Worm (Caenorhabditis elegans) whole organism, young adult: ENCODE results near the gene ZK154.4.
A peak's percentile ranks its signal among the peaks of the same experiment; 100 is the strongest.

Experiments used
- B0035.1 ChIP-seq: sonication (generic microtip); optimal IDR thresholded peaks from 2 replicates; lab custom pipeline; 2016; ENCODE audit warnings: missing genetic modification characterization, mild to moderate bottlenecking, missing compliant biosample characterization, missing genotype, missing genetic modification reagents
- B0336.3 ChIP-seq: fragments of 200-800 bp; sonication (Bioruptor generic); IDR thresholded peaks from 2 replicates; pipeline ENCODE4 v1.3.6; 2022; ENCODE audit warnings: missing genetic modification characterization, missing compliant biosample characterization
- C17E4.6 ChIP-seq: fragments of 200-800 bp; sonication (Bioruptor generic); IDR thresholded peaks from 2 replicates; pipeline ENCODE4 v1.3.6; 2022; ENCODE audit warnings: missing genetic modification reagents, missing genetic modification characterization, missing compliant biosample characterization
- F37B4.10 ChIP-seq: fragments of 200-800 bp; sonication (Bioruptor generic); IDR thresholded peaks from 2 replicates; pipeline ENCODE4 v1.3.6; 2022; ENCODE audit warnings: missing genetic modification characterization, missing compliant biosample characterization
- F49E8.2 ChIP-seq: sonication (generic microtip); optimal IDR thresholded peaks from 3 replicates; lab custom pipeline; 2017; ENCODE audit warnings: missing genetic modification characterization, mild to moderate bottlenecking, missing compliant biosample characterization, antibody characterized with exemption, moderate library complexity; ENCODE audit not compliant: insufficient read depth
- F52B5.7 ChIP-seq: sonication (generic microtip); optimal IDR thresholded peaks from 2 replicates; lab custom pipeline; 2016; ENCODE audit warnings: mild to moderate bottlenecking, missing genetic modification characterization, missing compliant biosample characterization
- F55B11.4 ChIP-seq: sonication (generic microtip); optimal IDR thresholded peaks from 2 replicates; lab custom pipeline; 2016; ENCODE audit warnings: missing compliant biosample characterization, missing genetic modification characterization, borderline replicate concordance; ENCODE audit not compliant: insufficient read depth
- F57C9.4 ChIP-seq: sonication (generic microtip); optimal IDR thresholded peaks from 2 replicates; lab custom pipeline; 2017; ENCODE audit warnings: mild to moderate bottlenecking, missing genetic modification characterization, missing compliant biosample characterization
- T07F8.4 ChIP-seq: sonication (generic microtip); optimal IDR thresholded peaks from 2 replicates; lab custom pipeline; 2016; ENCODE audit warnings: mild to moderate bottlenecking, missing genetic modification characterization, moderate library complexity, missing compliant biosample characterization
- Y67H2A.10 ChIP-seq: fragments of 200-800 bp; sonication (Bioruptor generic); conservative IDR thresholded peaks from 2 replicates; pipeline ENCODE4 v1.3.6; 2022; ENCODE audit warnings: missing genetic modification reagents, missing genetic modification characterization, missing compliant biosample characterization
- aptf-2 ChIP-seq: fragments of 200-800 bp; sonication (Bioruptor generic); conservative IDR thresholded peaks from 2 replicates; pipeline ENCODE4 v1.3.6; 2022; ENCODE audit warnings: missing genetic modification reagents, missing genetic modification characterization, missing compliant biosample characterization
- aptf-3 ChIP-seq: fragments of 200-800 bp; sonication (Bioruptor generic); IDR thresholded peaks from 2 replicates; pipeline ENCODE4 v1.3.6; 2022; ENCODE audit warnings: missing genetic modification characterization, missing compliant biosample characterization
- ceh-100 ChIP-seq: fragments of 200-800 bp; sonication (Bioruptor generic); IDR thresholded peaks from 2 replicates; pipeline ENCODE4 v1.3.6; 2022; ENCODE audit warnings: missing genetic modification reagents, missing genetic modification characterization, missing compliant biosample characterization
- ceh-79 ChIP-seq: sonication (generic microtip); optimal IDR thresholded peaks from 2 replicates; lab custom pipeline; 2017; ENCODE audit warnings: mild to moderate bottlenecking, missing genetic modification characterization, missing compliant biosample characterization
- ceh-91 ChIP-seq: fragments of 200-800 bp; sonication (Bioruptor generic); IDR thresholded peaks from 2 replicates; pipeline ENCODE4 v1.3.6; 2022; ENCODE audit warnings: missing genetic modification reagents, missing genetic modification characterization, missing compliant biosample characterization
- dox-1 ChIP-seq: fragments of 200-800 bp; sonication (Bioruptor generic); IDR thresholded peaks from 2 replicates; pipeline ENCODE4 v1.3.6; 2022; ENCODE audit warnings: missing genetic modification reagents, missing genetic modification characterization, missing compliant biosample characterization
- fkh-3 ChIP-seq: sonication (generic microtip); optimal IDR thresholded peaks from 2 replicates; lab custom pipeline; 2016; ENCODE audit warnings: mild to moderate bottlenecking, missing genetic modification characterization, missing compliant biosample characterization
- hlh-26 ChIP-seq: fragments of 200-800 bp; sonication (Bioruptor generic); conservative IDR thresholded peaks from 2 replicates; pipeline ENCODE4 v1.3.6; 2022; ENCODE audit warnings: missing genetic modification reagents, missing genetic modification characterization, missing compliant biosample characterization
- hmg-1.2 ChIP-seq: fragments of 200-800 bp; sonication (Bioruptor generic); IDR thresholded peaks from 2 replicates; pipeline ENCODE4 v1.3.6; 2022; ENCODE audit warnings: missing genetic modification reagents, missing genetic modification characterization, missing compliant biosample characterization
- hrde-1 ChIP-seq: sonication (generic microtip); optimal IDR thresholded peaks from 2 replicates; lab custom pipeline; 2016; ENCODE audit warnings: missing genetic modification characterization, mild to moderate bottlenecking, missing compliant biosample characterization, moderate library complexity, missing genotype, missing genetic modification reagents, borderline replicate concordance
- let-526 ChIP-seq: fragments of 200-800 bp; sonication (Bioruptor generic); IDR thresholded peaks from 2 replicates; pipeline ENCODE4 v1.3.6; 2022; ENCODE audit warnings: missing genetic modification reagents, missing genetic modification characterization, missing compliant biosample characterization
- lin-35 ChIP-seq, 3 experiments: fragments of 150-350 bp in 2 of 3; sonication (generic microtip) in 1 of 3; optimal IDR thresholded peaks; 2 replicates each; lab custom pipeline; 2014 to 2018; ENCODE audit warnings: missing biosample characterization in 3 of 3, missing genetic modification characterization in 3 of 3, missing genetic modification reagents in 3 of 3
- madf-10 ChIP-seq: sonication (generic microtip); optimal IDR thresholded peaks from 2 replicates; lab custom pipeline; 2016; ENCODE audit warnings: mild to moderate bottlenecking, missing genetic modification characterization, missing compliant biosample characterization
- madf-3 ChIP-seq: fragments of 200-800 bp; sonication (Bioruptor generic); IDR thresholded peaks from 2 replicates; pipeline ENCODE4 v1.3.6; 2022; ENCODE audit warnings: missing genetic modification reagents, missing genetic modification characterization, missing compliant biosample characterization
- madf-6 ChIP-seq: fragments of 200-800 bp; sonication (Bioruptor generic); IDR thresholded peaks from 2 replicates; pipeline ENCODE4 v1.3.6; 2022; ENCODE audit warnings: missing genetic modification reagents, missing genetic modification characterization, missing compliant biosample characterization
- mel-28 ChIP-seq: sonication (generic microtip); optimal IDR thresholded peaks from 2 replicates; lab custom pipeline; 2016; ENCODE audit warnings: borderline replicate concordance, mild to moderate bottlenecking, missing genetic modification characterization, missing compliant biosample characterization
- nfya-2 ChIP-seq: fragments of 200-800 bp; sonication (Bioruptor generic); IDR thresholded peaks from 2 replicates; pipeline ENCODE4 v1.3.6; 2022; ENCODE audit warnings: missing genetic modification reagents, missing genetic modification characterization, missing compliant biosample characterization
- nfyb-1 ChIP-seq: fragments of 200-800 bp; sonication (Bioruptor generic); IDR thresholded peaks from 2 replicates; pipeline ENCODE4 v1.3.6; 2022; ENCODE audit warnings: missing genetic modification reagents, missing genetic modification characterization, missing compliant biosample characterization
- nhr-120 ChIP-seq: fragments of 200-800 bp; sonication (Bioruptor generic); IDR thresholded peaks from 2 replicates; pipeline ENCODE4 v1.3.6; 2022; ENCODE audit warnings: missing genetic modification characterization, missing compliant biosample characterization
- pbrm-1 ChIP-seq: fragments of 200-800 bp; sonication (Bioruptor generic); IDR thresholded peaks from 2 replicates; pipeline ENCODE4 v1.3.6; 2022; ENCODE audit warnings: missing genetic modification reagents, missing genetic modification characterization, missing compliant biosample characterization
- pha-4 ChIP-seq: fragments of 150-350 bp; sonication (generic microtip); optimal IDR thresholded peaks from 2 replicates; lab custom pipeline; 2014; ENCODE audit warnings: missing biosample characterization, missing genetic modification reagents, missing genetic modification characterization
- rcor-1 ChIP-seq: fragments of 200-800 bp; sonication (Bioruptor generic); IDR thresholded peaks from 2 replicates; pipeline ENCODE4 v1.3.6; 2022; ENCODE audit warnings: missing genetic modification reagents, missing genetic modification characterization, missing compliant biosample characterization
- rec-8 ChIP-seq, 2 experiments: sonication (generic microtip); optimal IDR thresholded peaks; 2 replicates each; lab custom pipeline; 2016; ENCODE audit warnings: mild to moderate bottlenecking in 2 of 2, missing genetic modification characterization in 2 of 2, missing genetic modification reagents in 2 of 2, missing genotype in 2 of 2, missing biosample characterization in 1 of 2, missing compliant biosample characterization in 1 of 2, moderate library complexity in 1 of 2
- sea-2 ChIP-seq: fragments of 200-800 bp; sonication (Bioruptor generic); IDR thresholded peaks from 2 replicates; pipeline ENCODE4 v1.3.6; 2022; ENCODE audit warnings: missing genetic modification characterization, missing compliant biosample characterization
- somi-1 ChIP-seq: fragments of 200-800 bp; sonication (Bioruptor generic); optimal IDR thresholded peaks from 2 replicates; lab custom pipeline; 2018; ENCODE audit warnings: mild to moderate bottlenecking, missing genetic modification characterization, missing compliant biosample characterization
- sptf-2 ChIP-seq: fragments of 200-800 bp; sonication (Bioruptor generic); optimal IDR thresholded peaks from 2 replicates; lab custom pipeline; 2018; ENCODE audit warnings: mild to moderate bottlenecking, missing genetic modification characterization, missing compliant biosample characterization
- tbp1 ChIP-seq: fragments of 200-800 bp; sonication (Bioruptor generic); optimal IDR thresholded peaks from 2 replicates; lab custom pipeline; 2018; ENCODE audit warnings: mild to moderate bottlenecking, missing genetic modification characterization, missing compliant biosample characterization
- tbx-9 ChIP-seq: sonication (generic microtip); optimal IDR thresholded peaks from 2 replicates; lab custom pipeline; 2016; ENCODE audit warnings: borderline replicate concordance, missing genetic modification characterization, inconsistent platforms, missing compliant biosample characterization
- tlf-1 ChIP-seq: fragments of 200-800 bp; sonication (Bioruptor generic); optimal IDR thresholded peaks from 2 replicates; lab custom pipeline; 2018; ENCODE audit warnings: mild to moderate bottlenecking, missing genetic modification characterization, missing compliant biosample characterization
- unc-130 ChIP-seq: sonication (generic microtip); optimal IDR thresholded peaks from 2 replicates; lab custom pipeline; 2016; ENCODE audit warnings: missing genetic modification reagents, missing genetic modification characterization, missing compliant biosample characterization
- unc-62 ChIP-seq: fragments of 150-350 bp; optimal IDR thresholded peaks from 2 replicates; lab custom pipeline; 2014; ENCODE audit warnings: missing biosample characterization, missing genetic modification reagents, missing genetic modification characterization
- zim-3 ChIP-seq: sonication (generic microtip); optimal IDR thresholded peaks from 2 replicates; lab custom pipeline; 2017; ENCODE audit warnings: mild to moderate bottlenecking, missing genetic modification characterization, moderate library complexity, missing compliant biosample characterization
- ztf-25 ChIP-seq: fragments of 200-800 bp; sonication (Bioruptor generic); IDR thresholded peaks from 2 replicates; pipeline ENCODE4 v1.3.6; 2022; ENCODE audit warnings: missing genetic modification reagents, missing genetic modification characterization, missing compliant biosample characterization
- ztf-26 ChIP-seq: sonication (generic microtip); optimal IDR thresholded peaks from 2 replicates; lab custom pipeline; 2017; ENCODE audit warnings: missing genetic modification characterization, missing compliant biosample characterization
- ztf-28 ChIP-seq: fragments of 200-800 bp; sonication (Bioruptor generic); IDR thresholded peaks from 2 replicates; pipeline ENCODE4 v1.3.6; 2022; ENCODE audit warnings: missing genetic modification reagents, missing genetic modification characterization, missing compliant biosample characterization
- ztf-3 ChIP-seq: fragments of 200-800 bp; sonication (Bioruptor generic); optimal IDR thresholded peaks from 2 replicates; lab custom pipeline; 2018; ENCODE audit warnings: mild to moderate bottlenecking, missing genetic modification characterization, missing compliant biosample characterization

Gene ZK154.4

DNA sequence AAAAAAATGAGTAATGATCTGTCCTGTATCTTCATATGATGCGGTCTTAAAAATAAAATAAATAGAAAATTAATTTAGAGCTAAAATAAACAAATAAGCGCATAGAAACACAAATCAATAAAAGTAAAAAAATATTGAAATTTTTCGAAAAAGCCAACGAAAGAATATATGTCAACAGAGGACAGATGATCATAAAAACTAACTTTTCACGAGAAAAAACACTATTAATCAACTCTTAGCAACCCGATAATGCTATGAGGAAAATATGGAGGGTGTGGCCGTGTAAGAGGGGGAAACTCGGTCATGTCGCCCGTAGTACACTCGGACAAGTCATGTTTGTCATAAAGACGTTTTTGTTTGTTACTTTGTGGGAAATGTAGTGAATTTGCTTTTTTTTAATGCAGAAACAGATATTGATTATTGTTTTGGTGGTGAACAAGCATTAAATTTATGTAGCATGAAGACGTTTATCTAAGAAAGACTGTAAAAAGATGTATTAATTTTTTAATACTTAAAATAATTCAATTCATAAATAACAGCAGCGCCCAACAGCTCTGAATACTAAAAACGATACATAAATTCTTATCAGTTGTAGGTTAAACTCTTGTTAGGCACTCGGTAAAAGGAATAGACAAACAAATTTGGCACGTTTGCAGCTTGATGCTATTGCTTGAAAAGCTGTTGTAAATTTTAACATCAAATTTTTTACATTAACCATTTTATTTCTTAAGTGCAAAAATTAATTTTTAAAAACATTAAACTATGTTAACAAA is 16.2 kb upstream of the ZK154.4 start, which contains the start of gene adm-4 (continued):
- TF ChIP-seq ztf-3, result no peak
- no peak for TF ChIP-seq sea-2 (GFP tag; lab: Robert Waterston, UW)
- no peak for TF ChIP-seq hmg-1.2 (GFP tag; lab: Robert Waterston, UW)
- no peak for TF ChIP-seq let-526 (GFP tag; lab: Robert Waterston, UW)
- TF ChIP-seq rec-8 (tag; optimal IDR thresholded peaks at IDR 0.05; lab: Kevin White, UChicago), result no peak
- TF ChIP-seq unc-130 (GFP tag; lab: Kevin White, UChicago), result peak; percentile 27
- TF ChIP-seq nhr-120 (GFP tag; lab: Robert Waterston, UW), result no peak
- TF ChIP-seq B0035.1 (tag; lab: Kevin White, UChicago), result no peak
- no peak for TF ChIP-seq somi-1 (GFP tag; lab: Kevin White, UChicago)
- no peak for TF ChIP-seq nfyb-1
- no peak for TF ChIP-seq tbx-9
- TF ChIP-seq ceh-79 (tag; lab: Kevin White, UChicago), result no peak
- no peak for TF ChIP-seq pha-4 (tag; lab: Kevin White, UChicago)
- no peak for TF ChIP-seq madf-6 (GFP tag; lab: Robert Waterston, UW)
- TF ChIP-seq F57C9.4 (tag; lab: Kevin White, UChicago), result no peak
- no peak for TF ChIP-seq ceh-100 (GFP tag; lab: Robert Waterston, UW)
- TF ChIP-seq aptf-2, result no peak
- no peak for TF ChIP-seq aptf-3 (GFP tag; lab: Robert Waterston, UW)
- TF ChIP-seq tbp1 (GFP tag; lab: Kevin White, UChicago), result no peak
- no peak for TF ChIP-seq F49E8.2
- TF ChIP-seq unc-62 (GFP tag; lab: Kevin White, UChicago), result no peak

DNA sequence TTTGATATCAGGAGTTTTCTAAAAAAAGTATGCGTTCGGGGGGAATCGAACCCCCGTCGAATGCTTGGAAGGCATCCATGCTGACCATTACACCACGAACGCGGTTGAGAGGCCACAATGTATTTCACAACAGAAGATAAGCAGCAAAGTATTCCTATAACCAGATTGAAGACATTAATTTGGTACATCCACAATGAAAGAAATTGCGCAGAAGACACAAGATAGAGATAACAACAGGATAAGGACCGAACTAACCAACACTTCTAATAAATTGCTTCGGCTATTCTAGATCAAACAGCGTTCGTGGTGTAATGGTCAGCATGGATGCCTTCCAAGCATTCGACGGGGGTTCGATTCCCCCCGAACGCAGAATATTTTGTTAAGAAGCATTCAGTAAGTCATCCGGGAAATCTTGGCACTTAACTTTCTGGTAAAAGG is 12.1 kb upstream of the ZK154.4 start:
- TF ChIP-seq dox-1 (peak; percentile 79), fkh-3 (tag; lab: Kevin White, UChicago) (no peak), nfyb-1 (peak; percentile 76; the same call in 1 of the 2 replicates), zim-3 (tag; lab: Kevin White, UChicago) (peak; percentile 52), F37B4.10 (GFP tag; lab: Robert Waterston, UW) (no peak), let-526 (GFP tag; lab: Robert Waterston, UW) (no peak), madf-10 (peak; percentile 62), nfya-2 (GFP tag; lab: Robert Waterston, UW) (no peak), pbrm-1 (peak; percentile 74), madf-3 (GFP tag; lab: Robert Waterston, UW) (no peak), Y67H2A.10 (GFP tag; lab: Robert Waterston, UW) (no peak), B0336.3 (GFP tag; lab: Robert Waterston, UW) (no peak; the same call in 1 of the 2 replicates), ztf-25 (GFP tag; lab: Robert Waterston, UW) (peak; percentile 71; the same call in 1 of the 2 replicates), T07F8.4 (tag; lab: Kevin White, UChicago) (peak; percentile 47), C17E4.6 (GFP tag; lab: Robert Waterston, UW) (no peak), B0035.1 (tag; lab: Kevin White, UChicago) (peak; percentile 59), mel-28 (no peak), hrde-1 (tag; lab: Kevin White, UChicago) (peak; percentile 28), ztf-26 (tag; lab: Kevin White, UChicago) (peak; percentile 52), ztf-28 (0 out of 2 replicates have a peak, but pooled peaks have one; percentile 21), F52B5.7 (tag; lab: Kevin White, UChicago) (peak; percentile 72), rcor-1 (0 out of 2 replicates have a peak, but pooled peaks have one; percentile 26), hlh-26 (GFP tag; lab: Robert Waterston, UW) (no peak), tlf-1 (peak; percentile 46), ceh-91 (no peak), aptf-3 (GFP tag; lab: Robert Waterston, UW) (no peak), sptf-2 (no peak), lin-35 (GFP tag; optimal IDR thresholded peaks at IDR 0.05; lab: Kevin White, UChicago) (peak in 1 of 3 experiments; percentile 59), F55B11.4 (tag; lab: Kevin White, UChicago) (no peak)
